Fruit fly (Drosophila melanogaster) whole organism, embryonic: ENCODE measurements around the gene sit.
A peak's percentile ranks its signal among the peaks of the same experiment; 100 is the strongest.

Source experiments
- Bgb ChIP-seq: fragments of 200-800 bp; sonication (Bioruptor generic); IDR thresholded peaks from 2 replicates; pipeline ENCODE4 v1.3.6; 2022; ENCODE audit warnings: missing biosample characterization, missing genetic modification characterization; ENCODE audit not compliant: partially characterized antibody
- CG10565 ChIP-seq: fragments of 200-800 bp; sonication (Bioruptor generic); optimal IDR thresholded peaks from 3 replicates; lab custom pipeline; 2016; ENCODE audit warnings: missing biosample characterization, mild to moderate bottlenecking, missing genetic modification characterization
- CG10979 ChIP-seq: fragments of 200-800 bp; sonication (Bioruptor generic); optimal IDR thresholded peaks from 2 replicates; lab custom pipeline; 2018; ENCODE audit warnings: missing biosample characterization, mild to moderate bottlenecking, missing genetic modification characterization, moderate library complexity
- CG11398 ChIP-seq: fragments of 200-800 bp; sonication (Bioruptor generic); optimal IDR thresholded peaks from 2 replicates; lab custom pipeline; 2016; ENCODE audit warnings: missing biosample characterization, missing genetic modification characterization
- CG13424 ChIP-seq: fragments of 200-800 bp; sonication (Bioruptor generic); optimal IDR thresholded peaks from 2 replicates; lab custom pipeline; 2019; ENCODE audit warnings: missing biosample characterization, mild to moderate bottlenecking, missing genetic modification characterization, moderate library complexity
- CG1602 ChIP-seq: fragments of 200-800 bp; sonication (Bioruptor generic); optimal IDR thresholded peaks from 3 replicates; lab custom pipeline; 2016; ENCODE audit warnings: missing biosample characterization, missing genetic modification characterization
- CG16779 ChIP-seq: fragments of 200-800 bp; sonication (Bioruptor generic); IDR thresholded peaks from 2 replicates; pipeline ENCODE4 v1.3.6; 2022; ENCODE audit warnings: missing biosample characterization, missing genetic modification characterization
- CG17186 ChIP-seq: fragments of 200-800 bp; sonication (Bioruptor generic); optimal IDR thresholded peaks from 3 replicates; lab custom pipeline; 2017; ENCODE audit warnings: missing biosample characterization, missing genetic modification reagents, missing genetic modification characterization
- CG2116 ChIP-seq: fragments of 200-800 bp; sonication (Bioruptor generic); optimal IDR thresholded peaks from 3 replicates; lab custom pipeline; 2018; ENCODE audit warnings: missing biosample characterization, mild to moderate bottlenecking, missing genetic modification characterization
- CG2202 ChIP-seq: fragments of 200-800 bp; sonication (Bioruptor generic); optimal IDR thresholded peaks from 2 replicates; lab custom pipeline; 2018; ENCODE audit warnings: missing biosample characterization, mild to moderate bottlenecking, missing genetic modification characterization
- CG31388 ChIP-seq: fragments of 200-800 bp; sonication (Bioruptor generic); optimal IDR thresholded peaks from 2 replicates; lab custom pipeline; 2016; ENCODE audit warnings: missing biosample characterization, missing genetic modification characterization
- CG6272 ChIP-seq: fragments of 200-800 bp; sonication (Bioruptor generic); IDR thresholded peaks from 2 replicates; pipeline ENCODE4 v1.3.6; 2022; ENCODE audit warnings: missing biosample characterization, missing genetic modification characterization
- CG8089 ChIP-seq: fragments of 200-800 bp; sonication (Bioruptor generic); optimal IDR thresholded peaks from 3 replicates; lab custom pipeline; 2016; ENCODE audit warnings: missing biosample characterization, missing genetic modification characterization
- Camta ChIP-seq: fragments of 200-800 bp; sonication (Bioruptor generic); optimal IDR thresholded peaks from 2 replicates; lab custom pipeline; 2016; ENCODE audit warnings: missing biosample characterization, missing genetic modification characterization
- CoRest ChIP-seq: fragments of 200-800 bp; sonication (Bioruptor generic); optimal IDR thresholded peaks from 3 replicates; lab custom pipeline; 2018; ENCODE audit warnings: missing biosample characterization, mild to moderate bottlenecking, missing genetic modification characterization, moderate library complexity
- Fer1 ChIP-seq: fragments of 200-800 bp; sonication (Bioruptor generic); optimal IDR thresholded peaks from 2 replicates; lab custom pipeline; 2017; ENCODE audit warnings: missing biosample characterization, mild to moderate bottlenecking, missing genetic modification characterization
- GATAe ChIP-seq: fragments of 200-800 bp; sonication (Bioruptor generic); conservative IDR thresholded peaks from 2 replicates; pipeline ENCODE4 v1.3.6; 2022; ENCODE audit warnings: missing biosample characterization, missing genetic modification characterization
- H2.0 ChIP-seq: fragments of 200-800 bp; sonication (Bioruptor generic); IDR thresholded peaks from 2 replicates; pipeline ENCODE4 v1.3.6; 2022; ENCODE audit warnings: missing biosample characterization, missing genetic modification characterization
- Meics ChIP-seq: fragments of 200-800 bp; sonication (Bioruptor generic); optimal IDR thresholded peaks from 2 replicates; lab custom pipeline; 2017; ENCODE audit warnings: missing biosample characterization, mild to moderate bottlenecking, missing genetic modification characterization
- Neu2 ChIP-seq: fragments of 200-800 bp; sonication (Bioruptor generic); optimal IDR thresholded peaks from 3 replicates; lab custom pipeline; 2016; ENCODE audit warnings: missing biosample characterization, missing genetic modification characterization, borderline replicate concordance
- Nf-YB ChIP-seq: fragments of 200-800 bp; sonication (Bioruptor generic); optimal IDR thresholded peaks from 3 replicates; lab custom pipeline; 2019; ENCODE audit warnings: missing biosample characterization, mild to moderate bottlenecking, missing genetic modification characterization, moderate library complexity
- Nf-YC ChIP-seq: fragments of 200-800 bp; optimal IDR thresholded peaks from 3 replicates; lab custom pipeline; 2019; ENCODE audit warnings: missing biosample characterization, mild to moderate bottlenecking, missing genetic modification characterization, moderate library complexity
- Ssrp ChIP-seq: fragments of 200-800 bp; sonication (Bioruptor generic); optimal IDR thresholded peaks from 2 replicates; lab custom pipeline; 2018; ENCODE audit warnings: missing biosample characterization, mild to moderate bottlenecking, missing genetic modification characterization, moderate library complexity
- ara ChIP-seq: fragments of 200-800 bp; sonication (Bioruptor generic); IDR thresholded peaks from 2 replicates; pipeline ENCODE4 v1.3.6; 2022; ENCODE audit warnings: missing biosample characterization, missing genetic modification characterization
- ase ChIP-seq: fragments of 200-800 bp; sonication (Bioruptor generic); IDR thresholded peaks from 3 replicates; pipeline ENCODE4 v1.3.6; 2022; ENCODE audit warnings: missing biosample characterization, missing genetic modification characterization
- ash1 ChIP-seq: fragments of 200-800 bp; sonication (Bioruptor generic); optimal IDR thresholded peaks from 2 replicates; lab custom pipeline; 2018; ENCODE audit warnings: missing biosample characterization, mild to moderate bottlenecking, missing genetic modification characterization
- chm ChIP-seq: fragments of 200-800 bp; sonication (Bioruptor generic); IDR thresholded peaks from 2 replicates; pipeline ENCODE4 v1.3.6; 2022; ENCODE audit warnings: missing biosample characterization, missing genetic modification characterization
- ci ChIP-seq: fragments of 200-800 bp; sonication (Bioruptor generic); IDR thresholded peaks from 3 replicates; pipeline ENCODE4 v1.3.6; 2022; ENCODE audit warnings: missing biosample characterization, missing genetic modification characterization
- cwo ChIP-seq: fragments of 200-800 bp; sonication (Bioruptor generic); optimal IDR thresholded peaks from 3 replicates; lab custom pipeline; 2017; ENCODE audit warnings: missing biosample characterization, missing genetic modification characterization, mild to moderate bottlenecking, moderate library complexity, missing genetic modification reagents
- disco-r ChIP-seq: fragments of 200-800 bp; sonication (Bioruptor generic); optimal IDR thresholded peaks from 2 replicates; lab custom pipeline; 2016; ENCODE audit warnings: missing biosample characterization, missing genetic modification characterization
- dmrt11E ChIP-seq: fragments of 200-800 bp; sonication (Bioruptor generic); optimal IDR thresholded peaks from 3 replicates; lab custom pipeline; 2018; ENCODE audit warnings: missing biosample characterization, mild to moderate bottlenecking, missing genetic modification characterization, moderate library complexity
- fd102C ChIP-seq: fragments of 200-800 bp; sonication (Bioruptor generic); optimal IDR thresholded peaks from 2 replicates; lab custom pipeline; 2018; ENCODE audit warnings: missing biosample characterization, mild to moderate bottlenecking, missing genetic modification characterization, moderate library complexity
- gcm2 ChIP-seq: fragments of 200-800 bp; sonication (Bioruptor generic); optimal IDR thresholded peaks from 2 replicates; lab custom pipeline; 2016; ENCODE audit warnings: missing biosample characterization, missing genetic modification characterization
- gfzf ChIP-seq: fragments of 200-800 bp; sonication (Bioruptor generic); optimal IDR thresholded peaks from 2 replicates; lab custom pipeline; 2016; ENCODE audit warnings: missing biosample characterization, mild to moderate bottlenecking, missing genetic modification characterization, moderate library complexity
- gsb-n ChIP-seq: fragments of 200-800 bp; sonication (Bioruptor generic); optimal IDR thresholded peaks from 3 replicates; lab custom pipeline; 2018; ENCODE audit warnings: missing biosample characterization, mild to moderate bottlenecking, missing genetic modification characterization
- inv ChIP-seq: fragments of 200-800 bp; sonication (Bioruptor generic); IDR thresholded peaks from 2 replicates; pipeline ENCODE4 v1.3.6; 2022; ENCODE audit warnings: missing biosample characterization, missing genetic modification characterization; ENCODE audit not compliant: partially characterized antibody
- lola ChIP-seq, 3 experiments: fragments of >200 bp in 2 of 3; fragments of 200-800 bp in 1 of 3; sonication (Bioruptor generic) in 1 of 3; optimal IDR thresholded peaks; 2 replicates each; lab custom pipeline; 2017 to 2019; ENCODE audit warnings: missing biosample characterization in 3 of 3, missing genetic modification characterization in 3 of 3, mild to moderate bottlenecking in 1 of 3, moderate library complexity in 1 of 3
- lov ChIP-seq, 2 experiments: fragments of 200-800 bp in 1 of 2; fragments of >200 bp in 1 of 2; sonication (Bioruptor generic) in 1 of 2; IDR thresholded peaks in 1 of 2; optimal IDR thresholded peaks in 1 of 2; 2 replicates in 1 of 2; 3 replicates in 1 of 2; pipeline versions ENCODE4 v1.3.6 to Lab custom; 2017 to 2022; ENCODE audit warnings: missing biosample characterization in 1 of 2, missing genetic modification characterization in 1 of 2
- mld ChIP-seq: fragments of 200-800 bp; sonication (Bioruptor generic); IDR thresholded peaks from 3 replicates; pipeline ENCODE4 v1.3.6; 2022; ENCODE audit warnings: missing biosample characterization, missing genetic modification characterization; ENCODE audit not compliant: partially characterized antibody
- nerfin-1 ChIP-seq: fragments of 200-800 bp; sonication (Bioruptor generic); optimal IDR thresholded peaks from 3 replicates; lab custom pipeline; 2019; ENCODE audit warnings: missing biosample characterization, mild to moderate bottlenecking, missing genetic modification characterization, moderate library complexity
- pan ChIP-seq, 4 experiments: fragments of >200 bp in 3 of 4; fragments of 200-800 bp in 1 of 4; sonication (Bioruptor generic) in 1 of 4; optimal IDR thresholded peaks in 3 of 4; IDR thresholded peaks in 1 of 4; 2 replicates each; pipeline versions ENCODE4 v1.3.6 to Lab custom; 2017 to 2022; ENCODE audit warnings: missing biosample characterization in 2 of 4, missing genetic modification characterization in 2 of 4, mixed read lengths in 1 of 4
- peb ChIP-seq: fragments of 200-800 bp; sonication (Bioruptor generic); IDR thresholded peaks from 2 replicates; pipeline ENCODE4 v1.3.6; 2022; ENCODE audit warnings: missing biosample characterization, missing genetic modification characterization
- ranshi ChIP-seq: fragments of 200-800 bp; sonication (Bioruptor generic); IDR thresholded peaks from 2 replicates; pipeline ENCODE4 v1.3.6; 2022; ENCODE audit warnings: missing biosample characterization, missing genetic modification characterization
- salm ChIP-seq: fragments of 200-800 bp; sonication (Bioruptor generic); optimal IDR thresholded peaks from 2 replicates; lab custom pipeline; 2018; ENCODE audit warnings: missing biosample characterization, mild to moderate bottlenecking, missing genetic modification characterization
- sna ChIP-seq: fragments of 200-800 bp; sonication (Bioruptor generic); IDR thresholded peaks from 2 replicates; pipeline ENCODE4 v1.3.6; 2022; ENCODE audit warnings: missing biosample characterization, missing genetic modification characterization; ENCODE audit not compliant: partially characterized antibody
- sqz ChIP-seq: fragments of 200-800 bp; sonication (Bioruptor generic); optimal IDR thresholded peaks from 3 replicates; lab custom pipeline; 2018; ENCODE audit warnings: missing biosample characterization, mild to moderate bottlenecking, missing genetic modification characterization
- zen ChIP-seq: fragments of 200-800 bp; sonication (Bioruptor generic); optimal IDR thresholded peaks from 3 replicates; lab custom pipeline; 2018; ENCODE audit warnings: missing biosample characterization, mild to moderate bottlenecking, missing genetic modification characterization, moderate library complexity
- zfh2 ChIP-seq: fragments of 200-800 bp; sonication (Bioruptor generic); optimal IDR thresholded peaks from 2 replicates; lab custom pipeline; 2016; ENCODE audit warnings: missing biosample characterization, missing genetic modification characterization

The sit gene

DNA sequence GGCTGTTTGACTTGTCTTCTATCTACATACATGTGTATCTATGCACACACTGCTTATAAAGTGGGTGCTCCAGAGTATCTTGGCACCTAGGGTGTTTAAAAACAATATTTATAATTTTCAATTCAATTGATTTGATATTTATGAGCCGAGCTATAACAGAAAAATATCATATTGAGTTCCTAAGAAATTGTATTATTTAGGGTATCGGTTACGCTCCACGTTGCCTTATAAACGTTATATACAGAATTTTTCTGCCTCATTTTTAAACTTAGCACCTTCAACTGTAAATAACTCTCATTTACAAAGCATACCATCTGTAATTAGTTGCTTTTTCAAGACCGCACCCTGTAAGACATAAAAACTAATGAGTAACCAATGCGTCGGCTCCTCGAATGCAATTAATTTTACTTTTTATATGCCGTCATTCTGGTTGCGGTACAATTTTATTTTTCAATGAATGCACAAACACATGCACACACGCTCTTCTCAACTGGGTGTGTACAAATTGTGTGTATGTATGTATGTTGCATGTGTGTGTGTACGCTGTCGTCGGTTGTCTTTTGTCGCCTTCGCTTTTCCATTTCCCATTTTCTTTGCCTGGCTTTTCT, 28.4 kb upstream of the sit start (continued):
- peak; percentile 20; the same call in 1 of the 2 replicates for TF ChIP-seq chm (GFP tag; lab: Robert Waterston, UW)
- no peak for TF ChIP-seq lov (optimal IDR thresholded peaks at IDR 0.05; lab: Kevin White, UChicago)
- TF ChIP-seq lov (GFP tag; IDR thresholded peaks at IDR 0.05; lab: Robert Waterston, UW): no peak
- TF ChIP-seq CG17186 (GFP tag; lab: Kevin White, UChicago): peak; percentile 52
- TF ChIP-seq CG8089 (GFP tag; lab: Kevin White, UChicago): peak; percentile 25
- TF ChIP-seq CG31388 (GFP tag; lab: Kevin White, UChicago): no peak
- peak; percentile 17 for TF ChIP-seq fd102C
- no peak for TF ChIP-seq inv (GFP tag; lab: Robert Waterston, UW)
- TF ChIP-seq peb (GFP tag; lab: Robert Waterston, UW): no peak
- no peak for TF ChIP-seq gfzf (GFP tag; lab: Kevin White, UChicago)
- TF ChIP-seq CG2202 (tag; lab: Kevin White, UChicago): peak; percentile 50
- no peak for TF ChIP-seq CG11398 (GFP tag; lab: Kevin White, UChicago)
- TF ChIP-seq ase (GFP tag; lab: Robert Waterston, UW): no peak
- TF ChIP-seq H2.0 (GFP tag; lab: Robert Waterston, UW): no peak
- TF ChIP-seq CG6272 (GFP tag; lab: Robert Waterston, UW): no peak
- TF ChIP-seq Neu2 (GFP tag; lab: Kevin White, UChicago): no peak
- TF ChIP-seq zfh2: no peak
- TF ChIP-seq CG1602: peak; percentile 56
- TF ChIP-seq gcm2 (GFP tag; lab: Kevin White, UChicago): no peak
- TF ChIP-seq disco-r (GFP tag; lab: Kevin White, UChicago): no peak
- peak; percentile 54 for TF ChIP-seq nerfin-1 (tag; lab: Kevin White, UChicago)
- peak; percentile 39 for TF ChIP-seq Camta (GFP tag; lab: Kevin White, UChicago)
- no peak for TF ChIP-seq Fer1 (GFP tag; lab: Kevin White, UChicago)
- peak; percentile 80 for TF ChIP-seq gsb-n (tag; lab: Kevin White, UChicago)
- TF ChIP-seq mld: no peak
- TF ChIP-seq salm (tag; lab: Kevin White, UChicago): peak; percentile 40
- TF ChIP-seq dmrt11E (tag; lab: Kevin White, UChicago): peak; percentile 85
- TF ChIP-seq Bgb: no peak
- no peak for TF ChIP-seq GATAe (GFP tag; lab: Robert Waterston, UW)
- TF ChIP-seq CG10979 (tag; lab: Kevin White, UChicago): peak; percentile 86
- no peak for TF ChIP-seq CG16779 (GFP tag; lab: Robert Waterston, UW)
- TF ChIP-seq CoRest (tag; lab: Kevin White, UChicago): peak; percentile 72
- TF ChIP-seq zen (tag; lab: Kevin White, UChicago): no peak
- TF ChIP-seq cwo (GFP tag; lab: Kevin White, UChicago): no peak
- no peak; the same call in 1 of the 2 replicates for TF ChIP-seq ara
- TF ChIP-seq Ssrp (tag; lab: Kevin White, UChicago): peak; percentile 86
- peak in 1 of 2 experiments; percentile 45 for TF ChIP-seq pan (optimal IDR thresholded peaks at IDR 0.05; lab: Kevin White, UChicago)
- TF ChIP-seq pan (GFP tag; optimal IDR thresholded peaks at IDR 0.05 in 1 of 2, IDR thresholded peaks at IDR 0.05 in 1 of 2): no peak
- peak; percentile 69 for TF ChIP-seq CG13424 (tag; lab: Kevin White, UChicago)
- 0 out of 3 replicates have a peak, but pooled peaks have one; percentile 39 for TF ChIP-seq ci (GFP tag; lab: Robert Waterston, UW)
- no peak for TF ChIP-seq sqz
- TF ChIP-seq CG2116 (GFP tag; lab: Kevin White, UChicago): peak; percentile 39
- TF ChIP-seq Meics (GFP tag; lab: Kevin White, UChicago): peak; percentile 12
- no peak for TF ChIP-seq sna (GFP tag; lab: Robert Waterston, UW)
- peak; percentile 38 for TF ChIP-seq Nf-YB (GFP tag; lab: Kevin White, UChicago)
- no peak for TF ChIP-seq CG10565 (GFP tag; lab: Kevin White, UChicago)
- no peak; the same call in none of the 2 replicates for TF ChIP-seq ranshi (GFP tag; lab: Robert Waterston, UW)
- TF ChIP-seq ash1 (GFP tag; lab: Kevin White, UChicago): no peak
- TF ChIP-seq Nf-YC (tag; lab: Kevin White, UChicago): no peak
- peak in 1 of 3 experiments; percentile 90 for TF ChIP-seq lola (GFP tag; optimal IDR thresholded peaks at IDR 0.05; lab: Kevin White, UChicago)
